Fruit fly (Drosophila melanogaster) whole organism, prepupa: ENCODE measurements around the gene APP-BP1.

Experiments used
- CG11294 ChIP-seq: fragments of 200-800 bp; sonication (Bioruptor generic); IDR thresholded peaks from 2 replicates; pipeline ENCODE4 v1.3.6; 2022; ENCODE audit warnings: missing biosample characterization, missing genetic modification characterization
- CG11762 ChIP-seq: fragments of 200-800 bp; sonication (Bioruptor generic); optimal IDR thresholded peaks from 3 replicates; lab custom pipeline; 2016; ENCODE audit warnings: missing biosample characterization, missing genetic modification characterization; ENCODE audit not compliant: insufficient read depth
- CG15336 ChIP-seq: fragments of 200-800 bp; sonication (Bioruptor generic); IDR thresholded peaks from 2 replicates; pipeline ENCODE4 v1.3.6; 2022; ENCODE audit warnings: missing biosample characterization, missing genetic modification characterization
- CG1621 ChIP-seq: fragments of 200-800 bp; sonication (Bioruptor generic); optimal IDR thresholded peaks from 3 replicates; lab custom pipeline; 2018; ENCODE audit warnings: missing biosample characterization, mild to moderate bottlenecking, missing genetic modification characterization
- CG16779 ChIP-seq: fragments of 200-800 bp; sonication (Bioruptor generic); optimal IDR thresholded peaks from 3 replicates; lab custom pipeline; 2017; ENCODE audit warnings: missing biosample characterization, mild to moderate bottlenecking, missing genetic modification characterization
- CG3032 ChIP-seq: fragments of 200-800 bp; optimal IDR thresholded peaks from 2 replicates; lab custom pipeline; 2019; ENCODE audit warnings: missing biosample characterization, mild to moderate bottlenecking, missing genetic modification characterization, moderate library complexity
- CG31627 ChIP-seq: fragments of 200-800 bp; sonication (Bioruptor generic); optimal IDR thresholded peaks from 3 replicates; lab custom pipeline; 2016; ENCODE audit warnings: missing biosample characterization, missing genetic modification characterization
- CG32006 ChIP-seq: fragments of 200-800 bp; sonication (Bioruptor generic); optimal IDR thresholded peaks from 3 replicates; lab custom pipeline; 2017; ENCODE audit warnings: missing biosample characterization, mild to moderate bottlenecking, missing genetic modification characterization
- CG3919 ChIP-seq: fragments of 200-800 bp; sonication (Bioruptor generic); optimal IDR thresholded peaks from 3 replicates; lab custom pipeline; 2016; ENCODE audit warnings: missing biosample characterization, missing genetic modification characterization
- CG6163 ChIP-seq: fragments of 200-800 bp; sonication (Bioruptor generic); IDR thresholded peaks from 3 replicates; pipeline ENCODE4 v1.3.6; 2022; ENCODE audit warnings: missing biosample characterization, missing genetic modification characterization
- CG6276 ChIP-seq: fragments of 200-800 bp; sonication (Bioruptor generic); optimal IDR thresholded peaks from 2 replicates; lab custom pipeline; 2017; ENCODE audit warnings: missing biosample characterization, mild to moderate bottlenecking, missing genetic modification characterization
- CG6792 ChIP-seq: fragments of 200-800 bp; sonication (Bioruptor generic); optimal IDR thresholded peaks from 3 replicates; lab custom pipeline; 2016; ENCODE audit warnings: missing biosample characterization, missing genetic modification characterization
- CG6808 ChIP-seq: fragments of 200-800 bp; sonication (Bioruptor generic); optimal IDR thresholded peaks from 3 replicates; lab custom pipeline; 2017; ENCODE audit warnings: missing biosample characterization, missing genetic modification characterization, mild to moderate bottlenecking, moderate library complexity, missing genetic modification reagents
- CG6854 ChIP-seq: fragments of 200-800 bp; sonication (Bioruptor generic); optimal IDR thresholded peaks from 2 replicates; lab custom pipeline; 2017; ENCODE audit warnings: missing biosample characterization, mild to moderate bottlenecking, missing genetic modification characterization
- CG7368 ChIP-seq: fragments of 200-800 bp; sonication (Bioruptor generic); optimal IDR thresholded peaks from 3 replicates; lab custom pipeline; 2016; ENCODE audit warnings: missing biosample characterization, missing genetic modification characterization
- CG8119 ChIP-seq: fragments of 200-800 bp; sonication (Bioruptor generic); IDR thresholded peaks from 3 replicates; pipeline ENCODE4 v1.3.6; 2022; ENCODE audit warnings: missing biosample characterization, missing genetic modification characterization
- CG8632 ChIP-seq: fragments of 200-800 bp; sonication (Bioruptor generic); optimal IDR thresholded peaks from 3 replicates; lab custom pipeline; 2016; ENCODE audit warnings: missing biosample characterization, missing genetic modification characterization
- CG9139 ChIP-seq: fragments of 200-800 bp; sonication (Bioruptor generic); optimal IDR thresholded peaks from 3 replicates; lab custom pipeline; 2017; ENCODE audit warnings: missing biosample characterization, mild to moderate bottlenecking, missing genetic modification characterization
- Eip75B ChIP-seq: fragments of 200-800 bp; sonication (Bioruptor generic); optimal IDR thresholded peaks from 3 replicates; lab custom pipeline; 2016; ENCODE audit warnings: missing biosample characterization, missing genetic modification characterization
- Eip78C ChIP-seq: fragments of 200-800 bp; sonication (Bioruptor generic); peaks from one replicate; lab custom pipeline; 2016; ENCODE audit warnings: missing biosample characterization, missing genetic modification characterization
- Eip93F ChIP-seq: fragments of 200-800 bp; sonication (Bioruptor generic); optimal IDR thresholded peaks from 2 replicates; lab custom pipeline; 2016; ENCODE audit warnings: missing biosample characterization, mild to moderate bottlenecking, missing genetic modification characterization
- Ets96B ChIP-seq: fragments of 200-800 bp; optimal IDR thresholded peaks from 2 replicates; lab custom pipeline; 2019; ENCODE audit warnings: missing biosample characterization, mild to moderate bottlenecking, missing genetic modification characterization, moderate library complexity
- Gug ChIP-seq: fragments of 200-800 bp; sonication (Bioruptor generic); IDR thresholded peaks from 2 replicates; pipeline ENCODE4 v1.3.6; 2022; ENCODE audit warnings: missing biosample characterization, missing genetic modification characterization
- Hr38 ChIP-seq: sonication (Bioruptor generic); optimal IDR thresholded peaks from 2 replicates; lab custom pipeline; 2016; ENCODE audit warnings: missing biosample characterization, missing genetic modification characterization
- Hr39 ChIP-seq: fragments of 200-800 bp; sonication (Bioruptor generic); optimal IDR thresholded peaks from 2 replicates; lab custom pipeline; 2016; ENCODE audit warnings: missing biosample characterization, missing genetic modification characterization
- Hr4 ChIP-seq: fragments of 200-800 bp; sonication (Bioruptor generic); optimal IDR thresholded peaks from 3 replicates; lab custom pipeline; 2016; ENCODE audit warnings: missing biosample characterization, missing genetic modification characterization
- Met ChIP-seq: fragments of 200-800 bp; sonication (Bioruptor generic); optimal IDR thresholded peaks from 3 replicates; lab custom pipeline; 2016; ENCODE audit warnings: missing biosample characterization, missing genetic modification characterization
- Sox102F ChIP-seq: fragments of 200-800 bp; sonication (Bioruptor generic); optimal IDR thresholded peaks from 2 replicates; lab custom pipeline; 2016; ENCODE audit warnings: missing biosample characterization, mild to moderate bottlenecking, missing genetic modification characterization
- Sox14 ChIP-seq: fragments of 200-800 bp; sonication (Bioruptor generic); optimal IDR thresholded peaks from 3 replicates; lab custom pipeline; 2016; ENCODE audit warnings: missing biosample characterization, missing genetic modification characterization
- Sox15 ChIP-seq: fragments of 200-800 bp; sonication (Bioruptor generic); optimal IDR thresholded peaks from 3 replicates; lab custom pipeline; 2016; ENCODE audit warnings: missing biosample characterization, missing genetic modification characterization
- acj6 ChIP-seq: fragments of 200-800 bp; sonication (Bioruptor generic); optimal IDR thresholded peaks from 3 replicates; lab custom pipeline; 2016; ENCODE audit warnings: missing biosample characterization, missing genetic modification characterization
- cyc ChIP-seq: fragments of 200-800 bp; sonication (Bioruptor generic); optimal IDR thresholded peaks from 3 replicates; lab custom pipeline; 2016; ENCODE audit warnings: missing biosample characterization, missing genetic modification characterization
- dac ChIP-seq: fragments of 200-800 bp; sonication (Bioruptor generic); optimal IDR thresholded peaks from 2 replicates; lab custom pipeline; 2017; ENCODE audit warnings: missing biosample characterization, mild to moderate bottlenecking, missing genetic modification characterization
- dsx ChIP-seq: fragments of 200-800 bp; optimal IDR thresholded peaks from 3 replicates; lab custom pipeline; 2019; ENCODE audit warnings: missing biosample characterization, mild to moderate bottlenecking, missing genetic modification characterization, moderate library complexity; ENCODE audit not compliant: poor library complexity, severe bottlenecking
- eg ChIP-seq: fragments of 200-800 bp; sonication (Bioruptor generic); IDR thresholded peaks from 3 replicates; pipeline ENCODE4 v1.3.6; 2022; ENCODE audit warnings: missing biosample characterization, missing genetic modification characterization
- esn ChIP-seq: fragments of 200-800 bp; sonication (Bioruptor generic); optimal IDR thresholded peaks from 2 replicates; lab custom pipeline; 2016; ENCODE audit warnings: missing biosample characterization, mild to moderate bottlenecking, missing genetic modification characterization, moderate library complexity
- fd59A ChIP-seq: fragments of 200-800 bp; sonication (Bioruptor generic); optimal IDR thresholded peaks from 2 replicates; lab custom pipeline; 2017; ENCODE audit warnings: missing biosample characterization, mild to moderate bottlenecking, missing genetic modification characterization, missing genetic modification reagents
- fd85E ChIP-seq: fragments of 200-800 bp; sonication (Bioruptor generic); optimal IDR thresholded peaks from 3 replicates; lab custom pipeline; 2016; ENCODE audit warnings: missing biosample characterization, missing genetic modification characterization
- fkh ChIP-seq: fragments of 200-800 bp; sonication (Bioruptor generic); optimal IDR thresholded peaks from 3 replicates; lab custom pipeline; 2017; ENCODE audit warnings: missing biosample characterization, mild to moderate bottlenecking, missing genetic modification characterization, moderate library complexity
- lz ChIP-seq: fragments of 200-800 bp; sonication (Bioruptor generic); optimal IDR thresholded peaks from 3 replicates; lab custom pipeline; 2016; ENCODE audit warnings: missing biosample characterization, missing genetic modification characterization
- salr ChIP-seq, 2 experiments: fragments of 200-800 bp; sonication (Bioruptor generic); optimal IDR thresholded peaks; 3 replicates each; lab custom pipeline; 2016 to 2018; ENCODE audit warnings: missing biosample characterization in 2 of 2, missing genetic modification characterization in 2 of 2, mild to moderate bottlenecking in 1 of 2
- spab ChIP-seq: fragments of 200-800 bp; sonication (Bioruptor generic); optimal IDR thresholded peaks from 2 replicates; lab custom pipeline; 2017; ENCODE audit warnings: missing biosample characterization, mild to moderate bottlenecking, missing genetic modification characterization, missing genetic modification reagents
- svp ChIP-seq: fragments of 200-800 bp; sonication (Bioruptor generic); peaks from one replicate; lab custom pipeline; 2016; ENCODE audit warnings: missing biosample characterization, missing genetic modification characterization
- topi ChIP-seq: fragments of 200-800 bp; sonication (Bioruptor generic); optimal IDR thresholded peaks from 3 replicates; lab custom pipeline; 2016; ENCODE audit warnings: missing biosample characterization, missing genetic modification characterization
- vri ChIP-seq: fragments of 200-800 bp; sonication (Bioruptor generic); optimal IDR thresholded peaks from 3 replicates; lab custom pipeline; 2016; ENCODE audit warnings: missing biosample characterization, mild to moderate bottlenecking, missing genetic modification characterization

APP-BP1 gene

dm6 chr3L:11119396-11119900 is 21.2 kb downstream of the APP-BP1 start:
- TF ChIP-seq Eip75B (GFP tag; lab: Kevin White, UChicago) (no peak), CG15336 (no peak), eg (peak; percentile 60; the same call in 2 of the 3 replicates), fd85E (GFP tag; lab: Kevin White, UChicago) (no peak), svp (GFP tag; lab: Kevin White, UChicago) (peak; percentile 60), Eip78C (GFP tag; lab: Kevin White, UChicago) (no peak), Sox14 (peak; percentile 18), fd59A (no peak), dsx (no peak), CG9139 (GFP tag; lab: Kevin White, UChicago) (peak; percentile 13), CG3032 (tag; lab: Kevin White, UChicago) (peak; percentile 4), CG6163 (peak; percentile 60; the same call in 2 of the 3 replicates), Hr39 (GFP tag; lab: Kevin White, UChicago) (peak; percentile 7), salr (GFP tag; optimal IDR thresholded peaks at IDR 0.05; lab: Kevin White, UChicago) (peak in 1 of 2 experiments; percentile 19), CG11762 (GFP tag; lab: Kevin White, UChicago) (no peak), esn (GFP tag; lab: Kevin White, UChicago) (peak; percentile 1), CG16779 (tag; lab: Kevin White, UChicago) (no peak), Hr4 (GFP tag; lab: Kevin White, UChicago) (no peak), Met (GFP tag; lab: Kevin White, UChicago) (peak; percentile 5), Gug (GFP tag; lab: Robert Waterston, UW) (0 out of 2 replicates have a peak, but pooled peaks have one; percentile 9), CG32006 (GFP tag; lab: Kevin White, UChicago) (no peak), CG6792 (GFP tag; lab: Kevin White, UChicago) (no peak), CG31627 (GFP tag; lab: Kevin White, UChicago) (peak; percentile 19)

- no peak for TF ChIP-seq Met (GFP tag; lab: Kevin White, UChicago)
- no peak for TF ChIP-seq fd59A
- no peak for TF ChIP-seq CG6792 (GFP tag; lab: Kevin White, UChicago)
- TF ChIP-seq CG16779 (tag; lab: Kevin White, UChicago) = no peak
- TF ChIP-seq Eip93F (GFP tag; lab: Kevin White, UChicago) = no peak
- TF ChIP-seq topi (GFP tag; lab: Kevin White, UChicago) = no peak
- TF ChIP-seq Ets96B (tag; lab: Kevin White, UChicago) = no peak
- TF ChIP-seq lz (GFP tag; lab: Kevin White, UChicago) = no peak
- no peak for TF ChIP-seq CG6854 (GFP tag; lab: Kevin White, UChicago)
- no peak for TF ChIP-seq Sox102F (GFP tag; lab: Kevin White, UChicago)
- peak; percentile 98 for TF ChIP-seq fkh (GFP tag; lab: Kevin White, UChicago)
- TF ChIP-seq CG8119 = no peak
- no peak for TF ChIP-seq CG6808 (GFP tag; lab: Kevin White, UChicago)
- TF ChIP-seq vri (GFP tag; lab: Kevin White, UChicago) = peak; percentile 78
- TF ChIP-seq CG8632 (GFP tag; lab: Kevin White, UChicago) = no peak
- TF ChIP-seq, all 60 proteins: peak for 2
Measured at dm6 chr3L:11119901-11120418, 21.7 kb downstream of the APP-BP1 start.

dm6 chr3L:11120419-11120958 is 22.3 kb downstream of the APP-BP1 start, which contains the start of the genes FoxK and mRpL2:
TSS of gene FoxK (minus strand) at chr3L:11120783.
TSS of gene mRpL2 (plus strand) at chr3L:11120847.
- TF ChIP-seq eg (peak; percentile 89), CG11294 (GFP tag; lab: Robert Waterston, UW) (no peak), CG1621 (tag; lab: Kevin White, UChicago) (peak; percentile 70), vri (GFP tag; lab: Kevin White, UChicago) (peak; percentile 85), CG31627 (GFP tag; lab: Kevin White, UChicago) (no peak), CG6808 (GFP tag; lab: Kevin White, UChicago) (peak; percentile 96), dsx (peak; percentile 77), Sox102F (GFP tag; lab: Kevin White, UChicago) (peak; percentile 66), Eip78C (GFP tag; lab: Kevin White, UChicago) (peak; percentile 90), CG7368 (GFP tag; lab: Kevin White, UChicago) (peak; percentile 58), Hr38 (GFP tag; lab: Kevin White, UChicago) (peak; percentile 2), CG6854 (GFP tag; lab: Kevin White, UChicago) (peak; percentile 65), Sox15 (GFP tag; lab: Kevin White, UChicago) (no peak), cyc (GFP tag; lab: Kevin White, UChicago) (no peak), acj6 (GFP tag; lab: Kevin White, UChicago) (no peak), CG3919 (GFP tag; lab: Kevin White, UChicago) (peak; percentile 63), fkh (GFP tag; lab: Kevin White, UChicago) (no peak), dac (GFP tag; lab: Kevin White, UChicago) (peak; percentile 43), Eip75B (GFP tag; lab: Kevin White, UChicago) (peak; percentile 57), CG6163 (peak; percentile 83), spab (GFP tag; lab: Kevin White, UChicago) (peak; percentile 86), CG8119 (peak; percentile 92), CG6276 (peak; percentile 94)
